Worm (Caenorhabditis elegans): ENCODE data around the gene fbxa-118.

- TF ChIP-seq nfya-1 (tag; optimal IDR thresholded peaks at IDR 0.05) (no peak), K02D7.2 (tag; optimal IDR thresholded peaks at IDR 0.05) (no peak), Y22D7AL.16 (tag; optimal IDR thresholded peaks at IDR 0.05) (no peak), elt-2 (tag; optimal IDR thresholded peaks at IDR 0.05) (no peak), madf-2 (tag; optimal IDR thresholded peaks at IDR 0.05) (no peak), pat-9 (tag; optimal IDR thresholded peaks at IDR 0.05) (no peak), unc-86 (tag; optimal IDR thresholded peaks at IDR 0.05) (no peak), ceh-30 (tag; optimal IDR thresholded peaks at IDR 0.05) (no peak), K09A11.1 (tag; optimal IDR thresholded peaks at IDR 0.05; ENCODE audit: insufficient read depth) (no peak), fkh-10 (GFP tag; optimal IDR thresholded peaks at IDR 0.05) (no peak), unc-55 (GFP tag; optimal IDR thresholded peaks at IDR 0.05) (no peak)
These were observed 37.7 kb upstream of the fbxa-118 start, which contains the start of gene daf-28 for ce11 chrV:19814833-19815232.
